Fruit fly (Drosophila melanogaster): ENCODE measurements around the gene CG14989.
A peak's percentile ranks its signal among the peaks of the same experiment; 100 is the strongest.

The CG14989 gene

DNA sequence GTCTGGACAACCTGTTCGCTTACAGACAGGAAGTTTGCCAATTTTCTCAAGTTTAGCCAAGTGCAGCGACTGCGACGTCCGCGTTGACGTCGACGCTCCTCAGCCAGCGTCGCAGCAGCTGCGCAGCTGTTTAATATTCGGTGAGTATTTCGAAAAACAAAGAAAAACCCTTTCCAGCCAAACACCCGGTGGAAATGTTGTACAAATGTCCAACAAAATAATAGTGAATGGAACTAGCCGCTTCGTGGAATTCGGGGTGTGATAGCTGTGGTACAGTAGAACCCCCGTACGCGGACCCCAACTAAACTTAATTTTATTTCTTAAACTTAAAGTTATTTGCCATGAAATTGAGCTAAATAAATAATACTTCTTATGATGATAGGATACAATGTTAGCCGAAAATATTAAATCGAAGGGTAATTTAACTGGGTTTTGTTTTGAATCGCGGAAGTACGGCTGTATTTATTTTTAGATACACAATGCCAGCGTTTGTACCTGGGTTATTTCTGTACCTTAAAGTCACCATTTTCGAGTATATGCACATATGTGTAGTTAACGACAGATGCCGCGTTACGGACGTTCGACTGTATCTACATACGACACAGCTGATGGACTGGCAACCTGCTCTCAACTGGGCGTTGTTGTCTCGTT, 21.6 kb downstream of the CG14989 start (continued):
- TF ChIP-seq dati (GFP tag; IDR thresholded peaks at IDR 0.05) (no peak), CG10366 (GFP tag; IDR thresholded peaks at IDR 0.05) (peak; percentile 58), CG15011 (GFP tag; optimal IDR thresholded peaks at IDR 0.05) (peak; percentile 73), CG10654 (GFP tag; optimal IDR thresholded peaks at IDR 0.05) (peak; percentile 49), CG8944 (GFP tag; optimal IDR thresholded peaks at IDR 0.05) (peak; percentile 52), B-H2 (GFP tag; optimal IDR thresholded peaks at IDR 0.05) (no peak), Eip74EF (GFP tag; optimal IDR thresholded peaks at IDR 0.05) (peak in 1 of 2 experiments; percentile 80), CG1647 (GFP tag; optimal IDR thresholded peaks at IDR 0.05) (peak; percentile 64), CG6791 (GFP tag; IDR thresholded peaks at IDR 0.05; ENCODE audit: partially characterized antibody) (no peak), CG11093 (GFP tag; IDR thresholded peaks at IDR 0.05) (peak; percentile 68; the same call in 1 of the 3 replicates), prd (optimal IDR thresholded peaks at IDR 0.05) (no peak), prd (GFP tag; IDR thresholded peaks at IDR 0.05) (peak; percentile 71), sd (tag; optimal IDR thresholded peaks at IDR 0.05) (peak; percentile 81), nmo (GFP tag; optimal IDR thresholded peaks at IDR 0.05) (peak; percentile 84), Abd-B (GFP tag; optimal IDR thresholded peaks at IDR 0.05) (peak; percentile 61), grau (tag; optimal IDR thresholded peaks at IDR 0.05) (peak; percentile 97), Trl (optimal IDR thresholded peaks at IDR 0.05) (no peak), Trl (GFP tag; optimal IDR thresholded peaks at IDR 0.05) (peak; percentile 62), CG9215 (GFP tag; IDR thresholded peaks at IDR 0.05) (peak; percentile 67), knrl (GFP tag; IDR thresholded peaks at IDR 0.05; ENCODE audit: partially characterized antibody) (no peak), her (GFP tag; optimal IDR thresholded peaks at IDR 0.05) (peak; percentile 18), CG7271 (tag; optimal IDR thresholded peaks at IDR 0.05) (peak; percentile 7), CG2875 (GFP tag; optimal IDR thresholded peaks at IDR 0.05) (peak; percentile 66), Sin3A (optimal IDR thresholded peaks at IDR 0.05) (no peak), Antp (GFP tag; optimal IDR thresholded peaks at IDR 0.05) (peak; percentile 63), Dad (GFP tag; optimal IDR thresholded peaks at IDR 0.05) (peak; percentile 52), Six4 (GFP tag; optimal IDR thresholded peaks at IDR 0.05) (peak; percentile 9), Fer3 (tag; optimal IDR thresholded peaks at IDR 0.05) (peak; percentile 56), CG6765 (GFP tag; optimal IDR thresholded peaks at IDR 0.05) (peak; percentile 58), CTCF (GFP tag; optimal IDR thresholded peaks at IDR 0.05) (no peak), vfl (GFP tag; optimal IDR thresholded peaks at IDR 0.05) (no peak), bab2 (GFP tag; optimal IDR thresholded peaks at IDR 0.05) (peak; percentile 77), CG8281 (tag; optimal IDR thresholded peaks at IDR 0.05) (peak; percentile 45), tx (GFP tag; optimal IDR thresholded peaks at IDR 0.05) (peak; percentile 49), pum (GFP tag; optimal IDR thresholded peaks at IDR 0.05) (peak; percentile 62), CG3726 (GFP tag; IDR thresholded peaks at IDR 0.05) (no peak), Dfd (GFP tag; optimal IDR thresholded peaks at IDR 0.05) (no peak), dpn (GFP tag; optimal IDR thresholded peaks at IDR 0.05) (peak; percentile 76 to 78), en (GFP tag; optimal IDR thresholded peaks at IDR 0.05) (no peak), CG8388 (GFP tag; optimal IDR thresholded peaks at IDR 0.05) (peak; percentile 73), Max (GFP tag; optimal IDR thresholded peaks at IDR 0.05) (peak; percentile 69), CG8924 (tag; optimal IDR thresholded peaks at IDR 0.05) (peak; percentile 84), CG13296 (GFP tag; optimal IDR thresholded peaks at IDR 0.05) (peak; percentile 79), peb (GFP tag; IDR thresholded peaks at IDR 0.05) (no peak), salm (tag; optimal IDR thresholded peaks at IDR 0.05) (peak; percentile 46), seq (GFP tag; IDR thresholded peaks at IDR 0.05) (0 out of 2 replicates have a peak, but pooled peaks have one; percentile 30), insv (GFP tag; optimal IDR thresholded peaks at IDR 0.05) (peak in 1 of 2 experiments; percentile 26), CG17385 (GFP tag; optimal IDR thresholded peaks at IDR 0.05) (peak; percentile 68), Adf1 (GFP tag; IDR thresholded peaks at IDR 0.05) (peak; percentile 92), btn (GFP tag; optimal IDR thresholded peaks at IDR 0.05) (peak; percentile 25), CG17568 (GFP tag; optimal IDR thresholded peaks at IDR 0.05) (peak; percentile 68)

Measured in whole organism, embryonic.